Fruit fly (Drosophila melanogaster): ENCODE results near the gene Dnaaf6.

Gene Dnaaf6

DNA sequence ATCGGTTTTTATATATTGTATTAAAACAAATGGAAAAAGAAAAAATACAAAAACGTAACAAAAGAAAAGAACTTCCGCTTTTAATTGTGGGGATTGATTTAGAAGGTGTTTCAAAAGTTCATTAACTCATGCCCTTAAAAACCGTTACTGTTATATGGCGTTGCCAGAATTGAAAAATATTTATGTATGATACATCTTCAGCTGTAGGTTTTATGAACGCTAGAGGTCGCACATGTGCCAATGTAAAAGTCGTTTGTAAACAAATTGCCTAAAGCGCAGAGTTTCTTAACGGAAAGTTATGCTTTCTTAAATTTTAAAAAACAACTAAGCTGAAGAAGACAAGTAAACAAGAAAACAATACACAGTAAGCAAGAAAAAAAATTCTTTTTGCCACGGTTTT, 13.0 kb upstream of the Dnaaf6 start (continued):
- TF ChIP-seq HmgD (GFP tag; optimal IDR thresholded peaks at IDR 0.05), result peak; percentile 9
- peak; percentile 56 for TF ChIP-seq Bgb (GFP tag; IDR thresholded peaks at IDR 0.05; ENCODE audit: partially characterized antibody)
- TF ChIP-seq Sox100B (GFP tag; optimal IDR thresholded peaks at IDR 0.05), result no peak
- TF ChIP-seq kay (GFP tag; optimal IDR thresholded peaks at IDR 0.05), result peak; percentile 9
- TF ChIP-seq Rfx (GFP tag; IDR thresholded peaks at IDR 0.05), result peak; percentile 55
- 0 out of 2 replicates have a peak, but pooled peaks have one; percentile 26 for TF ChIP-seq E2f2 (GFP tag; IDR thresholded peaks at IDR 0.05)
- TF ChIP-seq CG15601 (tag; optimal IDR thresholded peaks at IDR 0.05), result peak; percentile 32
- TF ChIP-seq Dip2 (GFP tag; IDR thresholded peaks at IDR 0.05), result peak; percentile 95
- TF ChIP-seq bowl (GFP tag; IDR thresholded peaks at IDR 0.05), result no peak
- peak; percentile 27 for TF ChIP-seq Xbp1 (GFP tag; optimal IDR thresholded peaks at IDR 0.05)
- TF ChIP-seq CG33213 (GFP tag; optimal IDR thresholded peaks at IDR 0.05), result peak; percentile 61
- TF ChIP-seq CG9932 (GFP tag; IDR thresholded peaks at IDR 0.05), result peak; percentile 48
- TF ChIP-seq CG7839 (tag; optimal IDR thresholded peaks at IDR 0.05), result peak; percentile 16
- peak; percentile 15 for TF ChIP-seq CG17359 (tag; optimal IDR thresholded peaks at IDR 0.05)
- TF ChIP-seq toy (GFP tag; IDR thresholded peaks at IDR 0.05), result no peak
- TF ChIP-seq gro (GFP tag; optimal IDR thresholded peaks at IDR 0.05), result no peak
- peak; percentile 8 for TF ChIP-seq CG12391 (tag; optimal IDR thresholded peaks at IDR 0.05)
- peak; percentile 5 for TF ChIP-seq Sry-δ (GFP tag; optimal IDR thresholded peaks at IDR 0.05)
- TF ChIP-seq Bdp1 (GFP tag; optimal IDR thresholded peaks at IDR 0.05), result peak; percentile 54
- TF ChIP-seq Hey (tag; optimal IDR thresholded peaks at IDR 0.05), result no peak
- TF ChIP-seq grau (tag; optimal IDR thresholded peaks at IDR 0.05), result peak; percentile 15
- no peak for TF ChIP-seq usp (GFP tag; optimal IDR thresholded peaks at IDR 0.05)
- TF ChIP-seq CG17912 (GFP tag; optimal IDR thresholded peaks at IDR 0.05), result peak; percentile 48
- TF ChIP-seq CG3163 (GFP tag; optimal IDR thresholded peaks at IDR 0.05), result peak; percentile 23
- peak; percentile 1 for TF ChIP-seq phol (tag; optimal IDR thresholded peaks at IDR 0.05)
- TF ChIP-seq CG7928 (GFP tag; optimal IDR thresholded peaks at IDR 0.05), result no peak
- no peak for TF ChIP-seq CG14050 (GFP tag; IDR thresholded peaks at IDR 0.05)
- TF ChIP-seq CG13287 (GFP tag; IDR thresholded peaks at IDR 0.05; ENCODE audit: partially characterized antibody), result peak; percentile 28; the same call in 1 of the 2 replicates
- peak; percentile 21 for TF ChIP-seq CG17829 (tag; optimal IDR thresholded peaks at IDR 0.05)
- no peak for TF ChIP-seq Mrtf (GFP tag; IDR thresholded peaks at IDR 0.05)
- TF ChIP-seq CG6854 (GFP tag; optimal IDR thresholded peaks at IDR 0.05), result no peak
- TF ChIP-seq slbo (GFP tag; IDR thresholded peaks at IDR 0.05), result peak; percentile 41; the same call in 1 of the 2 replicates
- peak; percentile 35 for TF ChIP-seq Hmr (GFP tag; optimal IDR thresholded peaks at IDR 0.05)
- TF ChIP-seq Lhr (GFP tag; optimal IDR thresholded peaks at IDR 0.05), result peak; percentile 81
- no peak for TF ChIP-seq cwo (GFP tag; optimal IDR thresholded peaks at IDR 0.05)
- TF ChIP-seq tup (GFP tag; optimal IDR thresholded peaks at IDR 0.05), result no peak
- peak; percentile 39 for TF ChIP-seq trem (tag; optimal IDR thresholded peaks at IDR 0.05)
- no peak for TF ChIP-seq CG2875 (GFP tag; optimal IDR thresholded peaks at IDR 0.05)
- peak; percentile 27 for TF ChIP-seq nmo (GFP tag; optimal IDR thresholded peaks at IDR 0.05)
- TF ChIP-seq tin (GFP tag; optimal IDR thresholded peaks at IDR 0.05), result no peak
- TF ChIP-seq ftz-f1 (GFP tag; optimal IDR thresholded peaks at IDR 0.05), result no peak
- TF ChIP-seq CG12744 (GFP tag; optimal IDR thresholded peaks at IDR 0.05), result no peak
- TF ChIP-seq hbn (GFP tag; IDR thresholded peaks at IDR 0.05; ENCODE audit: partially characterized antibody), result no peak; the same call in 1 of the 2 replicates
- TF ChIP-seq CG43689 (GFP tag; IDR thresholded peaks at IDR 0.05), result no peak
- TF ChIP-seq CoRest (tag; optimal IDR thresholded peaks at IDR 0.05), result peak; percentile 57
- no peak for TF ChIP-seq ato (GFP tag; IDR thresholded peaks at IDR 0.05; ENCODE audit: partially characterized antibody)
- TF ChIP-seq sob (GFP tag; IDR thresholded peaks at IDR 0.05), result 0 out of 2 replicates have a peak, but pooled peaks have one; percentile 14
- TF ChIP-seq pzg (GFP tag; optimal IDR thresholded peaks at IDR 0.05), result peak; percentile 19
- TF ChIP-seq mld (GFP tag; IDR thresholded peaks at IDR 0.05; ENCODE audit: partially characterized antibody), result no peak
- peak; percentile 9 for TF ChIP-seq B-H2 (GFP tag; optimal IDR thresholded peaks at IDR 0.05)
